Worm (Caenorhabditis elegans) whole organism, young adult: ENCODE results near the gene F44E2.7.

Experiments
- B0035.1 ChIP-seq: sonication (generic microtip); optimal IDR thresholded peaks from 2 replicates; lab custom pipeline; 2016; ENCODE audit warnings: missing genetic modification characterization, mild to moderate bottlenecking, missing compliant biosample characterization, missing genotype, missing genetic modification reagents
- B0261.1 ChIP-seq: sonication (generic microtip); optimal IDR thresholded peaks from 2 replicates; lab custom pipeline; 2016; ENCODE audit warnings: mild to moderate bottlenecking, missing genetic modification characterization, moderate library complexity, missing compliant biosample characterization
- C06A6.2 ChIP-seq: fragments of 200-800 bp; sonication (Bioruptor generic); conservative IDR thresholded peaks from 2 replicates; pipeline ENCODE4 v1.3.6; 2022; ENCODE audit warnings: missing genetic modification characterization, missing compliant biosample characterization
- C17E4.6 ChIP-seq: fragments of 200-800 bp; sonication (Bioruptor generic); IDR thresholded peaks from 2 replicates; pipeline ENCODE4 v1.3.6; 2022; ENCODE audit warnings: missing genetic modification reagents, missing genetic modification characterization, missing compliant biosample characterization
- F10E7.11 ChIP-seq: sonication (generic microtip); optimal IDR thresholded peaks from 2 replicates; lab custom pipeline; 2017; ENCODE audit warnings: mild to moderate bottlenecking, missing genetic modification characterization, moderate library complexity, missing compliant biosample characterization
- F23B12.7 ChIP-seq: sonication (generic microtip); optimal IDR thresholded peaks from 2 replicates; lab custom pipeline; 2017; ENCODE audit warnings: missing genetic modification characterization, mild to moderate bottlenecking, missing compliant biosample characterization, antibody characterized with exemption, moderate library complexity; ENCODE audit not compliant: insufficient read depth
- F55B11.4 ChIP-seq: sonication (generic microtip); optimal IDR thresholded peaks from 2 replicates; lab custom pipeline; 2016; ENCODE audit warnings: missing compliant biosample characterization, missing genetic modification characterization, borderline replicate concordance; ENCODE audit not compliant: insufficient read depth
- Y67H2A.10 ChIP-seq: fragments of 200-800 bp; sonication (Bioruptor generic); conservative IDR thresholded peaks from 2 replicates; pipeline ENCODE4 v1.3.6; 2022; ENCODE audit warnings: missing genetic modification reagents, missing genetic modification characterization, missing compliant biosample characterization
- atf-7 ChIP-seq: sonication (generic microtip); optimal IDR thresholded peaks from 2 replicates; lab custom pipeline; 2017; ENCODE audit warnings: mild to moderate bottlenecking, missing genetic modification characterization, missing compliant biosample characterization
- athp-1 ChIP-seq: sonication (generic microtip); optimal IDR thresholded peaks from 2 replicates; lab custom pipeline; 2017; ENCODE audit warnings: mild to moderate bottlenecking, missing genetic modification characterization, missing compliant biosample characterization
- attf-5 ChIP-seq: fragments of 200-800 bp; sonication (Bioruptor generic); optimal IDR thresholded peaks from 2 replicates; lab custom pipeline; 2018; ENCODE audit warnings: mild to moderate bottlenecking, missing genetic modification characterization, missing compliant biosample characterization
- attf-6 ChIP-seq: fragments of 200-800 bp; sonication (Bioruptor generic); IDR thresholded peaks from 2 replicates; pipeline ENCODE4 v1.3.6; 2022; ENCODE audit warnings: missing genetic modification reagents, missing genetic modification characterization, missing compliant biosample characterization
- ceh-58 ChIP-seq: fragments of 200-800 bp; sonication (Bioruptor generic); IDR thresholded peaks from 2 replicates; pipeline ENCODE4 v1.3.6; 2022; ENCODE audit warnings: missing genetic modification characterization, missing compliant biosample characterization
- die-1 ChIP-seq: sonication (generic microtip); optimal IDR thresholded peaks from 2 replicates; lab custom pipeline; 2016; ENCODE audit warnings: missing genotype, mild to moderate bottlenecking, missing genetic modification characterization, missing compliant biosample characterization
- dpff-1 ChIP-seq: sonication (generic microtip); optimal IDR thresholded peaks from 2 replicates; lab custom pipeline; 2017; ENCODE audit warnings: mild to moderate bottlenecking, missing genetic modification characterization, missing compliant biosample characterization
- dpl-1 ChIP-seq: fragments of 150-350 bp; optimal IDR thresholded peaks from 2 replicates; lab custom pipeline; 2014; ENCODE audit warnings: missing biosample characterization, missing genetic modification reagents, missing genetic modification characterization
- egrh-3 ChIP-seq: fragments of 200-800 bp; sonication (Bioruptor generic); IDR thresholded peaks from 2 replicates; pipeline ENCODE4 v1.3.6; 2022; ENCODE audit warnings: missing genetic modification reagents, missing genetic modification characterization, missing compliant biosample characterization
- him-1 ChIP-seq: sonication (generic microtip); optimal IDR thresholded peaks from 2 replicates; lab custom pipeline; 2016; ENCODE audit warnings: missing genotype, missing genetic modification reagents, missing genetic modification characterization, missing compliant biosample characterization
- hlh-26 ChIP-seq: fragments of 200-800 bp; sonication (Bioruptor generic); conservative IDR thresholded peaks from 2 replicates; pipeline ENCODE4 v1.3.6; 2022; ENCODE audit warnings: missing genetic modification reagents, missing genetic modification characterization, missing compliant biosample characterization
- hmg-1.2 ChIP-seq: fragments of 200-800 bp; sonication (Bioruptor generic); IDR thresholded peaks from 2 replicates; pipeline ENCODE4 v1.3.6; 2022; ENCODE audit warnings: missing genetic modification reagents, missing genetic modification characterization, missing compliant biosample characterization
- hmg-20 ChIP-seq: fragments of 200-800 bp; sonication (Bioruptor generic); IDR thresholded peaks from 2 replicates; pipeline ENCODE4 v1.3.6; 2022; ENCODE audit warnings: missing genetic modification reagents, missing genetic modification characterization, missing compliant biosample characterization
- lin-26 ChIP-seq: fragments of 200-800 bp; sonication (Bioruptor generic); IDR thresholded peaks from 2 replicates; pipeline ENCODE4 v1.3.6; 2022; ENCODE audit warnings: missing genetic modification reagents, missing genetic modification characterization, missing compliant biosample characterization
- lin-35 ChIP-seq, 3 experiments: fragments of 150-350 bp in 2 of 3; sonication (generic microtip) in 1 of 3; optimal IDR thresholded peaks; 2 replicates each; lab custom pipeline; 2014 to 2018; ENCODE audit warnings: missing biosample characterization in 3 of 3, missing genetic modification characterization in 3 of 3, missing genetic modification reagents in 3 of 3
- lin-54 ChIP-seq: fragments of 200-800 bp; sonication (Bioruptor generic); optimal IDR thresholded peaks from 2 replicates; lab custom pipeline; 2018; ENCODE audit warnings: mild to moderate bottlenecking, missing genetic modification characterization, missing compliant biosample characterization
- lir-1 ChIP-seq: fragments of 200-800 bp; sonication (Bioruptor generic); conservative IDR thresholded peaks from 2 replicates; pipeline ENCODE4 v1.3.6; 2022; ENCODE audit warnings: missing genetic modification reagents, missing genetic modification characterization, missing compliant biosample characterization
- lsl-1 ChIP-seq: fragments of 200-800 bp; sonication (Bioruptor generic); optimal IDR thresholded peaks from 2 replicates; lab custom pipeline; 2018; ENCODE audit warnings: mild to moderate bottlenecking, missing genetic modification characterization, moderate library complexity, missing compliant biosample characterization
- madf-3 ChIP-seq: fragments of 200-800 bp; sonication (Bioruptor generic); IDR thresholded peaks from 2 replicates; pipeline ENCODE4 v1.3.6; 2022; ENCODE audit warnings: missing genetic modification reagents, missing genetic modification characterization, missing compliant biosample characterization
- madf-6 ChIP-seq: fragments of 200-800 bp; sonication (Bioruptor generic); IDR thresholded peaks from 2 replicates; pipeline ENCODE4 v1.3.6; 2022; ENCODE audit warnings: missing genetic modification reagents, missing genetic modification characterization, missing compliant biosample characterization
- mcd-1 ChIP-seq: fragments of 200-800 bp; sonication (Bioruptor generic); IDR thresholded peaks from 2 replicates; pipeline ENCODE4 v1.3.6; 2022; ENCODE audit warnings: missing genetic modification reagents, missing genetic modification characterization, missing compliant biosample characterization
- nfyb-1 ChIP-seq: fragments of 200-800 bp; sonication (Bioruptor generic); IDR thresholded peaks from 2 replicates; pipeline ENCODE4 v1.3.6; 2022; ENCODE audit warnings: missing genetic modification reagents, missing genetic modification characterization, missing compliant biosample characterization
- nhr-27 ChIP-seq: fragments of 200-800 bp; sonication (Bioruptor generic); optimal IDR thresholded peaks from 2 replicates; lab custom pipeline; 2018; ENCODE audit warnings: mild to moderate bottlenecking, missing genetic modification characterization, moderate library complexity, missing compliant biosample characterization
- nhr-80 ChIP-seq: sonication (generic microtip); optimal IDR thresholded peaks from 2 replicates; lab custom pipeline; 2016; ENCODE audit warnings: missing genetic modification characterization, missing compliant biosample characterization
- rcor-1 ChIP-seq: fragments of 200-800 bp; sonication (Bioruptor generic); IDR thresholded peaks from 2 replicates; pipeline ENCODE4 v1.3.6; 2022; ENCODE audit warnings: missing genetic modification reagents, missing genetic modification characterization, missing compliant biosample characterization
- repo-1 ChIP-seq: sonication (generic microtip); optimal IDR thresholded peaks from 2 replicates; lab custom pipeline; 2017; ENCODE audit warnings: mild to moderate bottlenecking, missing genetic modification characterization, missing compliant biosample characterization
- sea-2 ChIP-seq: fragments of 200-800 bp; sonication (Bioruptor generic); IDR thresholded peaks from 2 replicates; pipeline ENCODE4 v1.3.6; 2022; ENCODE audit warnings: missing genetic modification characterization, missing compliant biosample characterization
- snpc-1.1 ChIP-seq: sonication (generic microtip); optimal IDR thresholded peaks from 2 replicates; lab custom pipeline; 2017; ENCODE audit warnings: missing genetic modification characterization, mild to moderate bottlenecking, missing compliant biosample characterization, antibody characterized with exemption, moderate library complexity, missing genotype, missing genetic modification reagents; ENCODE audit not compliant: insufficient read depth
- tbp1 ChIP-seq: fragments of 200-800 bp; sonication (Bioruptor generic); optimal IDR thresholded peaks from 2 replicates; lab custom pipeline; 2018; ENCODE audit warnings: mild to moderate bottlenecking, missing genetic modification characterization, missing compliant biosample characterization
- unc-130 ChIP-seq: sonication (generic microtip); optimal IDR thresholded peaks from 2 replicates; lab custom pipeline; 2016; ENCODE audit warnings: missing genetic modification reagents, missing genetic modification characterization, missing compliant biosample characterization
- xnd-1 ChIP-seq: sonication (generic microtip); optimal IDR thresholded peaks from 2 replicates; lab custom pipeline; 2016; ENCODE audit warnings: missing genotype, missing genetic modification reagents, missing genetic modification characterization, missing compliant biosample characterization
- ztf-18 ChIP-seq: sonication (generic microtip); optimal IDR thresholded peaks from 2 replicates; lab custom pipeline; 2016; ENCODE audit warnings: missing genotype, mild to moderate bottlenecking, missing genetic modification characterization, missing compliant biosample characterization
- ztf-25 ChIP-seq: fragments of 200-800 bp; sonication (Bioruptor generic); IDR thresholded peaks from 2 replicates; pipeline ENCODE4 v1.3.6; 2022; ENCODE audit warnings: missing genetic modification reagents, missing genetic modification characterization, missing compliant biosample characterization

The F44E2.7 gene

ce11 chrIII:8850482-8851047 lies 2.3 kb upstream of the F44E2.7 start, which contains the start of gene F44E2.9 (continued):
- no peak for TF ChIP-seq nfyb-1 (GFP tag; lab: Robert Waterston, UW)
- TF ChIP-seq dpl-1 (GFP tag; lab: Kevin White, UChicago) = peak; percentile 79
- TF ChIP-seq attf-5 = peak; percentile 55
- TF ChIP-seq him-1 (tag; lab: Kevin White, UChicago) = peak; percentile 1
- peak; percentile 34 for TF ChIP-seq xnd-1 (tag; lab: Kevin White, UChicago)
- peak; percentile 74 for TF ChIP-seq unc-130 (GFP tag; lab: Kevin White, UChicago)
- no peak for TF ChIP-seq die-1 (tag; lab: Kevin White, UChicago)
- TF ChIP-seq lin-26 (GFP tag; lab: Robert Waterston, UW) = no peak
- peak; percentile 78 for TF ChIP-seq madf-6
- TF ChIP-seq hmg-1.2 (GFP tag; lab: Robert Waterston, UW) = peak; percentile 83; the same call in 1 of the 2 replicates
- peak; percentile 16 for TF ChIP-seq F23B12.7 (tag; lab: Kevin White, UChicago)
- TF ChIP-seq mcd-1 = peak; percentile 78

DNA sequence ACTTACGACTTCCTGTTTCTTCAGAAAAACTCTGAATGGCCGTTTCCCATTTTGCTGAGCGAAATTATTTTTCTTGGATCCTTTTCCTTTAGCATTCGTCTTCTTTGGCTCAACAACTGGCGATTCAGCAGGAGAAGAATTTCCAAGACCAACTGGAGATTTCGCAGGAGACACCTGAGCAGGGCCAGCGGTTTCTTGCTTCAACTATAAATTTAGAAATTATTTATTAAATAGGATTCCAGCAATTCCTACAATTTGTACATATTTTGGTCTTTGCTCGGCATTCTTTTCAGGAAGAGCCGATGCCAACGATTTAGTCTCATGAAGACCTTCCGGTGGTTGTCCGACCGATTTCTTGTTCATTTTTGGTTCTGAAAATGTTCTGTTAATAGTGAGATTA lies 1.2 kb upstream of the F44E2.7 start, which contains the start of gene F44E2.8:
Gene F44E2.8, minus strand, starts transcription at position 371 of the 400 bp plus-strand sequence.
- TF ChIP-seq ztf-25 (no peak), unc-130 (GFP tag; lab: Kevin White, UChicago) (no peak), tbp1 (no peak), hmg-20 (GFP tag; lab: Robert Waterston, UW) (no peak), F10E7.11 (no peak), hlh-26 (GFP tag; lab: Robert Waterston, UW) (no peak), B0261.1 (tag; lab: Kevin White, UChicago) (no peak), dpff-1 (tag; lab: Kevin White, UChicago) (no peak), egrh-3 (GFP tag; lab: Robert Waterston, UW) (no peak), C17E4.6 (no peak), athp-1 (tag; lab: Kevin White, UChicago) (peak; percentile 17), B0035.1 (tag; lab: Kevin White, UChicago) (no peak), ztf-18 (tag; lab: Kevin White, UChicago) (peak; percentile 17), lsl-1 (GFP tag; lab: Kevin White, UChicago) (no peak), ceh-58 (GFP tag; lab: Robert Waterston, UW) (no peak), repo-1 (tag; lab: Kevin White, UChicago) (peak; percentile 38), nhr-27 (tag; lab: Kevin White, UChicago) (no peak), madf-6 (peak; percentile 55), atf-7 (tag; lab: Kevin White, UChicago) (no peak), rcor-1 (GFP tag; lab: Robert Waterston, UW) (no peak), attf-6 (GFP tag; lab: Robert Waterston, UW) (0 out of 2 replicates have a peak, but pooled peaks have one; percentile 15), nhr-80 (tag; lab: Kevin White, UChicago) (no peak), F55B11.4 (tag; lab: Kevin White, UChicago) (no peak), lin-54 (GFP tag; lab: Kevin White, UChicago) (no peak), nfyb-1 (GFP tag; lab: Robert Waterston, UW) (0 out of 2 replicates have a peak, but pooled peaks have one; percentile 52), lin-35 (GFP tag; optimal IDR thresholded peaks at IDR 0.05; lab: Kevin White, UChicago) (no peak), lir-1 (GFP tag; lab: Robert Waterston, UW) (no peak), C06A6.2 (GFP tag; lab: Robert Waterston, UW) (no peak), sea-2 (GFP tag; lab: Robert Waterston, UW) (no peak), madf-3 (GFP tag; lab: Robert Waterston, UW) (no peak), snpc-1.1 (tag; lab: Kevin White, UChicago) (no peak), hmg-1.2 (GFP tag; lab: Robert Waterston, UW) (0 out of 2 replicates have a peak, but pooled peaks have one; percentile 16), xnd-1 (tag; lab: Kevin White, UChicago) (peak; percentile 14), Y67H2A.10 (GFP tag; lab: Robert Waterston, UW) (no peak)
- TF ChIP-seq, all 124 proteins: peak for 8
